Worm (Caenorhabditis elegans) whole organism, L4 larva: ENCODE measurements around the gene T24H10.1.

Source experiments
- F10B5.3 ChIP-seq: sonication (generic microtip); optimal IDR thresholded peaks from 2 replicates; lab custom pipeline; 2016; ENCODE audit warnings: mild to moderate bottlenecking, missing genetic modification characterization, missing compliant biosample characterization
- F37D6.2 ChIP-seq: sonication (generic microtip); optimal IDR thresholded peaks from 2 replicates; lab custom pipeline; 2016; ENCODE audit warnings: mild to moderate bottlenecking, missing genetic modification characterization, missing compliant biosample characterization
- R02D3.7 ChIP-seq: fragments of 150-350 bp; sonication (generic microtip); optimal IDR thresholded peaks from 3 replicates; lab custom pipeline; 2014; ENCODE audit warnings: missing biosample characterization, missing genetic modification characterization
- T20F7.1 ChIP-seq: fragments of 200-800 bp; sonication (Bioruptor generic); optimal IDR thresholded peaks from 2 replicates; lab custom pipeline; 2018; ENCODE audit warnings: mild to moderate bottlenecking, missing genetic modification characterization, missing compliant biosample characterization
- Y48G9A.11 ChIP-seq: fragments of 200-800 bp; sonication (Bioruptor generic); IDR thresholded peaks from 2 replicates; pipeline ENCODE4 v1.3.6; 2022; ENCODE audit warnings: missing genetic modification reagents, missing genetic modification characterization, missing compliant biosample characterization
- Y75B8A.6 ChIP-seq: fragments of 200-800 bp; sonication (Bioruptor generic); IDR thresholded peaks from 2 replicates; pipeline ENCODE4 v1.3.6; 2022; ENCODE audit warnings: missing genetic modification reagents, missing genetic modification characterization, missing compliant biosample characterization
- aha-1 ChIP-seq: fragments of 150-350 bp; peaks from one replicate; lab custom pipeline; 2014; ENCODE audit warnings: missing biosample characterization, missing genetic modification characterization
- arid-1 ChIP-seq: fragments of 200-800 bp; sonication (Bioruptor generic); conservative IDR thresholded peaks from 2 replicates; pipeline ENCODE4 v1.3.6; 2022; ENCODE audit warnings: missing genetic modification reagents, missing genetic modification characterization, missing compliant biosample characterization
- ceh-20 ChIP-seq: fragments of 200-800 bp; sonication (Bioruptor generic); IDR thresholded peaks from 2 replicates; pipeline ENCODE4 v1.3.6; 2022; ENCODE audit warnings: missing genetic modification reagents, missing genetic modification characterization, missing compliant biosample characterization
- ceh-32 ChIP-seq: sonication (generic microtip); optimal IDR thresholded peaks from 2 replicates; lab custom pipeline; 2016; ENCODE audit warnings: mild to moderate bottlenecking, missing genetic modification characterization, missing compliant biosample characterization; ENCODE audit not compliant: poor library complexity
- ceh-44 ChIP-seq: fragments of 200-800 bp; sonication (Bioruptor generic); IDR thresholded peaks from 2 replicates; pipeline ENCODE4 v1.3.6; 2022; ENCODE audit warnings: missing genetic modification reagents, missing genetic modification characterization, missing compliant biosample characterization
- ceh-62 ChIP-seq: sonication (generic microtip); optimal IDR thresholded peaks from 2 replicates; lab custom pipeline; 2017; ENCODE audit warnings: missing biosample characterization, missing genetic modification characterization
- ceh-82 ChIP-seq: sonication (generic microtip); optimal IDR thresholded peaks from 2 replicates; lab custom pipeline; 2017; ENCODE audit warnings: missing biosample characterization, missing genetic modification characterization
- ces-1 ChIP-seq: fragments of 150-350 bp; sonication (generic microtip); optimal IDR thresholded peaks from 4 replicates; lab custom pipeline; 2014; ENCODE audit warnings: missing biosample characterization, missing genetic modification reagents, missing genetic modification characterization
- ctbp-1 ChIP-seq: fragments of 200-800 bp; sonication (Bioruptor generic); IDR thresholded peaks from 2 replicates; pipeline ENCODE4 v1.3.6; 2022; ENCODE audit warnings: missing genetic modification reagents, missing genetic modification characterization, missing compliant biosample characterization
- daf-16 ChIP-seq, 3 experiments: sonication (generic microtip); optimal IDR thresholded peaks; 2 replicates each; lab custom pipeline; 2016 to 2017; ENCODE audit warnings: missing genetic modification characterization in 3 of 3, missing genetic modification reagents in 3 of 3, mild to moderate bottlenecking in 2 of 3, missing compliant biosample characterization in 2 of 3, missing biosample characterization in 1 of 3, moderate library complexity in 1 of 3
- daf-8 ChIP-seq: fragments of 200-800 bp; sonication (Bioruptor generic); IDR thresholded peaks from 2 replicates; pipeline ENCODE4 v1.3.6; 2022; ENCODE audit warnings: missing genetic modification characterization, missing compliant biosample characterization
- dmd-6 ChIP-seq: fragments of 200-800 bp; sonication (Bioruptor generic); IDR thresholded peaks from 2 replicates; pipeline ENCODE4 v1.3.6; 2022; ENCODE audit warnings: missing genetic modification reagents, missing genetic modification characterization, missing compliant biosample characterization
- dmd-8 ChIP-seq: fragments of 200-800 bp; sonication (Bioruptor generic); IDR thresholded peaks from 2 replicates; pipeline ENCODE4 v1.3.6; 2022; ENCODE audit warnings: missing genetic modification characterization, missing compliant biosample characterization
- dmd-9 ChIP-seq: fragments of 200-800 bp; sonication (Bioruptor generic); IDR thresholded peaks from 2 replicates; pipeline ENCODE4 v1.3.6; 2022; ENCODE audit warnings: missing genetic modification reagents, missing genetic modification characterization, missing compliant biosample characterization
- hlh-30 ChIP-seq: sonication (generic microtip); optimal IDR thresholded peaks from 2 replicates; lab custom pipeline; 2017; ENCODE audit warnings: antibody characterized with exemption, mild to moderate bottlenecking, missing genetic modification characterization, missing compliant biosample characterization; ENCODE audit not compliant: insufficient read depth
- jun-1 ChIP-seq: fragments of 150-350 bp; optimal IDR thresholded peaks from 2 replicates; lab custom pipeline; 2014; ENCODE audit warnings: missing biosample characterization, missing genetic modification reagents, missing genetic modification characterization
- lin-1 ChIP-seq: fragments of 200-800 bp; sonication (Bioruptor generic); IDR thresholded peaks from 2 replicates; pipeline ENCODE4 v1.3.6; 2022; ENCODE audit warnings: missing genetic modification reagents, missing genetic modification characterization, missing compliant biosample characterization
- lin-13 ChIP-seq: fragments of 150-350 bp; optimal IDR thresholded peaks from 2 replicates; lab custom pipeline; 2014; ENCODE audit warnings: missing biosample characterization, missing genetic modification reagents, missing genetic modification characterization
- lin-15B ChIP-seq: fragments of 150-350 bp; sonication (generic microtip); optimal IDR thresholded peaks from 3 replicates; lab custom pipeline; 2014; ENCODE audit warnings: missing biosample characterization, missing genetic modification characterization
- lin-38 ChIP-seq: fragments of 200-800 bp; sonication (Bioruptor generic); IDR thresholded peaks from 2 replicates; pipeline ENCODE4 v1.3.6; 2022; ENCODE audit warnings: missing genetic modification reagents, missing genetic modification characterization, missing compliant biosample characterization
- lin-39 ChIP-seq: fragments of 150-350 bp; optimal IDR thresholded peaks from 2 replicates; lab custom pipeline; 2014; ENCODE audit warnings: missing biosample characterization, missing genetic modification reagents, missing genetic modification characterization
- lsy-2 ChIP-seq, 2 experiments: fragments of 150-350 bp in 1 of 2; sonication (generic microtip) in 1 of 2; optimal IDR thresholded peaks; 2 replicates each; lab custom pipeline; 2014 to 2017; ENCODE audit warnings: missing biosample characterization in 2 of 2, missing genetic modification characterization in 2 of 2
- madf-5 ChIP-seq, 2 experiments: fragments of 200-800 bp; sonication (Bioruptor generic); IDR thresholded peaks; 2 replicates each; pipeline ENCODE4 v1.3.6; 2022; ENCODE audit warnings: missing compliant biosample characterization in 2 of 2, missing genetic modification characterization in 2 of 2
- nhr-10 ChIP-seq: fragments of 150-350 bp; optimal IDR thresholded peaks from 2 replicates; lab custom pipeline; 2014; ENCODE audit warnings: missing biosample characterization, missing genetic modification characterization
- nhr-25 ChIP-seq: sonication (generic microtip); optimal IDR thresholded peaks from 2 replicates; lab custom pipeline; 2017; ENCODE audit warnings: missing genetic modification characterization, mild to moderate bottlenecking, missing compliant biosample characterization, antibody characterized with exemption, moderate library complexity, borderline replicate concordance; ENCODE audit not compliant: insufficient read depth
- nhr-28 ChIP-seq: fragments of 150-350 bp; optimal IDR thresholded peaks from 2 replicates; lab custom pipeline; 2014; ENCODE audit warnings: missing biosample characterization, missing genetic modification characterization
- nhr-6 ChIP-seq: fragments of 150-350 bp; optimal IDR thresholded peaks from 2 replicates; lab custom pipeline; 2014; ENCODE audit warnings: missing biosample characterization, missing genetic modification characterization
- pqm-1 ChIP-seq: sonication (generic microtip); optimal IDR thresholded peaks from 2 replicates; lab custom pipeline; 2017; ENCODE audit warnings: missing biosample characterization, missing genetic modification characterization
- saeg-2 ChIP-seq: fragments of 200-800 bp; sonication (Bioruptor generic); IDR thresholded peaks from 2 replicates; pipeline ENCODE4 v1.3.6; 2022; ENCODE audit warnings: missing genetic modification reagents, missing genetic modification characterization, missing compliant biosample characterization
- skn-1 ChIP-seq: fragments of 150-350 bp; optimal IDR thresholded peaks from 2 replicates; lab custom pipeline; 2014; ENCODE audit warnings: missing biosample characterization, missing genetic modification characterization
- snpc-1.2 ChIP-seq: fragments of 200-800 bp; sonication (Bioruptor generic); IDR thresholded peaks from 2 replicates; pipeline ENCODE4 v1.3.6; 2022; ENCODE audit warnings: missing genetic modification reagents, missing genetic modification characterization, missing compliant biosample characterization
- snpc-4 ChIP-seq: fragments of 150-350 bp; optimal IDR thresholded peaks from 2 replicates; lab custom pipeline; 2014; ENCODE audit warnings: missing biosample characterization, missing genetic modification characterization
- spr-3 ChIP-seq: fragments of 200-800 bp; sonication (Bioruptor generic); optimal IDR thresholded peaks from 2 replicates; lab custom pipeline; 2018; ENCODE audit warnings: mild to moderate bottlenecking, missing genetic modification characterization, missing compliant biosample characterization
- tra-1 ChIP-seq: fragments of 200-800 bp; sonication (Bioruptor generic); IDR thresholded peaks from 2 replicates; pipeline ENCODE4 v1.3.6; 2022; ENCODE audit warnings: missing genetic modification reagents, missing genetic modification characterization, missing compliant biosample characterization
- unc-62 ChIP-seq, 3 experiments: fragments of 150-350 bp in 1 of 3; sonication (generic microtip); optimal IDR thresholded peaks in 2 of 3; peaks in 1 of 3; 1 replicate in 1 of 3; 2 replicates in 2 of 3; lab custom pipeline; 2014 to 2017; ENCODE audit warnings: missing biosample characterization in 3 of 3, missing genetic modification characterization in 3 of 3, missing genetic modification reagents in 3 of 3, missing genotype in 1 of 3
- vab-7 ChIP-seq: fragments of 200-800 bp; sonication (Bioruptor generic); IDR thresholded peaks from 2 replicates; pipeline ENCODE4 v1.3.6; 2022; ENCODE audit warnings: missing genetic modification reagents, missing genetic modification characterization, missing compliant biosample characterization
- zag-1 ChIP-seq: fragments of 150-350 bp; optimal IDR thresholded peaks from 2 replicates; lab custom pipeline; 2014; ENCODE audit warnings: missing biosample characterization, missing genetic modification characterization
- zfp-2 ChIP-seq: sonication (generic microtip); optimal IDR thresholded peaks from 2 replicates; lab custom pipeline; 2016; ENCODE audit warnings: mild to moderate bottlenecking, missing genetic modification characterization, missing compliant biosample characterization
- zfp-3 ChIP-seq: fragments of 200-800 bp; sonication (Bioruptor generic); conservative IDR thresholded peaks from 2 replicates; pipeline ENCODE4 v1.3.6; 2022; ENCODE audit warnings: missing genetic modification reagents, missing genetic modification characterization, missing compliant biosample characterization
- zip-11 ChIP-seq: fragments of 200-800 bp; sonication (Bioruptor generic); IDR thresholded peaks from 2 replicates; pipeline ENCODE4 v1.3.6; 2022; ENCODE audit warnings: missing genetic modification characterization, missing compliant biosample characterization
- ztf-11 ChIP-seq: fragments of 150-350 bp; optimal IDR thresholded peaks from 2 replicates; lab custom pipeline; 2014; ENCODE audit warnings: missing biosample characterization, missing genetic modification characterization
- ztf-7 ChIP-seq: fragments of 150-350 bp; optimal IDR thresholded peaks from 2 replicates; lab custom pipeline; 2014; ENCODE audit warnings: missing biosample characterization, missing genetic modification characterization

The T24H10.1 gene

ce11 chrII:9053564-9053963, 45.6 kb upstream of the T24H10.1 start, which contains the start of gene T24B8.7:
TSS of gene T24B8.7 (minus strand) at chrII:9053664.
- TF ChIP-seq dmd-9 (GFP tag; lab: Robert Waterston, UW) (no peak), aha-1 (tag; lab: Kevin White, UChicago) (peak; percentile 35), zag-1 (tag; lab: Kevin White, UChicago) (no peak), nhr-25 (no peak)

ce11 chrII:9054604-9055003, 44.6 kb upstream of the T24H10.1 start, which contains the start of gene chmp-7:
TSS of gene chmp-7 (plus strand) at chrII:9054972.
- no peak for TF ChIP-seq snpc-4 (tag; lab: Kevin White, UChicago)
- peak; percentile 65; the same call in 1 of the 2 replicates for TF ChIP-seq ceh-20 (GFP tag; lab: Robert Waterston, UW)
- TF ChIP-seq ceh-62: no peak
- no peak for TF ChIP-seq skn-1
- peak; percentile 44 for TF ChIP-seq lin-15B (tag; lab: Kevin White, UChicago)
- no peak for TF ChIP-seq lin-39
- TF ChIP-seq tra-1 (GFP tag; lab: Robert Waterston, UW): no peak; the same call in 1 of the 2 replicates
- peak; percentile 40; the same call in 1 of the 2 replicates for TF ChIP-seq Y48G9A.11 (GFP tag; lab: Robert Waterston, UW)
- TF ChIP-seq zfp-2 (tag; lab: Kevin White, UChicago): no peak
- no peak for TF ChIP-seq unc-62 (GFP tag; optimal IDR thresholded peaks at IDR 0.05 in 1 of 2; lab: Kevin White, UChicago)
- no peak for TF ChIP-seq unc-62 (tag; optimal IDR thresholded peaks at IDR 0.05; lab: Kevin White, UChicago)
- peak; percentile 17 for TF ChIP-seq pqm-1 (tag; lab: Kevin White, UChicago)
- TF ChIP-seq daf-8 (GFP tag; lab: Robert Waterston, UW): no peak
- no peak for TF ChIP-seq madf-5 (GFP tag; IDR thresholded peaks at IDR 0.05; lab: Robert Waterston, UW)
- TF ChIP-seq dmd-9 (GFP tag; lab: Robert Waterston, UW): no peak
- TF ChIP-seq nhr-25: peak; percentile 57
- TF ChIP-seq hlh-30 (tag; lab: Kevin White, UChicago): peak; percentile 77
- TF ChIP-seq nhr-6: peak; percentile 80
- peak; percentile 84 for TF ChIP-seq lin-13 (GFP tag; lab: Kevin White, UChicago)
- no peak for TF ChIP-seq zip-11
- peak; percentile 51 for TF ChIP-seq jun-1 (tag; lab: Kevin White, UChicago)
- TF ChIP-seq dmd-6 (GFP tag; lab: Robert Waterston, UW): peak; percentile 64
- no peak; the same call in 1 of the 2 replicates for TF ChIP-seq vab-7 (GFP tag; lab: Robert Waterston, UW)
- no peak for TF ChIP-seq ceh-32 (tag; lab: Kevin White, UChicago)
- TF ChIP-seq arid-1: 0 out of 2 replicates have a peak, but pooled peaks have one; percentile 31
- TF ChIP-seq zfp-3: no peak
- peak; percentile 46 for TF ChIP-seq F37D6.2 (tag; lab: Kevin White, UChicago)
- no peak for TF ChIP-seq ztf-11
- no peak for TF ChIP-seq daf-16 (GFP tag; optimal IDR thresholded peaks at IDR 0.05; lab: Kevin White, UChicago)
- peak; percentile 68 for TF ChIP-seq daf-16 (tag; optimal IDR thresholded peaks at IDR 0.05; lab: Kevin White, UChicago)
- no peak for TF ChIP-seq T20F7.1 (GFP tag; lab: Kevin White, UChicago)
- no peak for TF ChIP-seq ztf-7 (tag; lab: Kevin White, UChicago)
- TF ChIP-seq lin-1 (GFP tag; lab: Robert Waterston, UW): no peak
- no peak for TF ChIP-seq R02D3.7 (tag; lab: Kevin White, UChicago)
- no peak for TF ChIP-seq saeg-2
- TF ChIP-seq Y75B8A.6: no peak
- no peak for TF ChIP-seq spr-3 (GFP tag; lab: Kevin White, UChicago)
- TF ChIP-seq ctbp-1 (GFP tag; lab: Robert Waterston, UW): peak; percentile 50; the same call in 1 of the 2 replicates
- TF ChIP-seq F10B5.3 (tag; lab: Kevin White, UChicago): no peak
- peak; percentile 91 for TF ChIP-seq lin-38
- peak; percentile 62 to 91 for TF ChIP-seq lsy-2 (tag; optimal IDR thresholded peaks at IDR 0.05; lab: Kevin White, UChicago)
- peak; percentile 55; the same call in 1 of the 2 replicates for TF ChIP-seq snpc-1.2
- no peak for TF ChIP-seq ceh-82 (tag; lab: Kevin White, UChicago)
- no peak for TF ChIP-seq nhr-10
- no peak for TF ChIP-seq dmd-8 (GFP tag; lab: Robert Waterston, UW)
- TF ChIP-seq ceh-44 (GFP tag; lab: Robert Waterston, UW): 0 out of 2 replicates have a peak, but pooled peaks have one; percentile 30
- peak; percentile 79 for TF ChIP-seq nhr-28 (tag; lab: Kevin White, UChicago)
- no peak for TF ChIP-seq ces-1 (GFP tag; lab: Kevin White, UChicago)
